Worm (Caenorhabditis elegans) whole organism, mixed stage, embryonic: ENCODE data around the gene pole-4.

Experiments
- elt-1 ChIP-seq: sonication (generic microtip); optimal IDR thresholded peaks from 2 replicates; lab custom pipeline; 2017; ENCODE audit warnings: missing genetic modification characterization, mild to moderate bottlenecking, missing compliant biosample characterization, antibody characterized with exemption, moderate library complexity, borderline replicate concordance; ENCODE audit not compliant: insufficient read depth
- elt-3 ChIP-seq: fragments of 150-350 bp; optimal IDR thresholded peaks from 2 replicates; lab custom pipeline; 2014; ENCODE audit warnings: missing biosample characterization, missing genetic modification characterization
- ham-2 ChIP-seq: fragments of 200-800 bp; sonication (Bioruptor generic); optimal IDR thresholded peaks from 2 replicates; lab custom pipeline; 2018; ENCODE audit warnings: mild to moderate bottlenecking, missing genetic modification characterization, missing compliant biosample characterization
- mab-5 ChIP-seq: fragments of 150-350 bp; optimal IDR thresholded peaks from 2 replicates; lab custom pipeline; 2014; ENCODE audit warnings: missing biosample characterization, missing genetic modification characterization
- mep-1 ChIP-seq: fragments of 150-350 bp; optimal IDR thresholded peaks from 2 replicates; lab custom pipeline; 2017; ENCODE audit warnings: missing biosample characterization, missing genetic modification reagents, missing genetic modification characterization, inconsistent platforms
- nhr-12 ChIP-seq: fragments of 150-350 bp; optimal IDR thresholded peaks from 2 replicates; lab custom pipeline; 2014; ENCODE audit warnings: missing biosample characterization, missing genetic modification characterization
- nhr-28 ChIP-seq: fragments of 150-350 bp; optimal IDR thresholded peaks from 2 replicates; lab custom pipeline; 2014; ENCODE audit warnings: missing biosample characterization, missing genetic modification characterization
- unc-39 ChIP-seq: fragments of 150-350 bp; optimal IDR thresholded peaks from 2 replicates; lab custom pipeline; 2014; ENCODE audit warnings: missing biosample characterization, missing genetic modification characterization
- zip-8 ChIP-seq: fragments of 150-350 bp; optimal IDR thresholded peaks from 2 replicates; lab custom pipeline; 2014; ENCODE audit warnings: missing biosample characterization, missing genetic modification characterization

DNA sequence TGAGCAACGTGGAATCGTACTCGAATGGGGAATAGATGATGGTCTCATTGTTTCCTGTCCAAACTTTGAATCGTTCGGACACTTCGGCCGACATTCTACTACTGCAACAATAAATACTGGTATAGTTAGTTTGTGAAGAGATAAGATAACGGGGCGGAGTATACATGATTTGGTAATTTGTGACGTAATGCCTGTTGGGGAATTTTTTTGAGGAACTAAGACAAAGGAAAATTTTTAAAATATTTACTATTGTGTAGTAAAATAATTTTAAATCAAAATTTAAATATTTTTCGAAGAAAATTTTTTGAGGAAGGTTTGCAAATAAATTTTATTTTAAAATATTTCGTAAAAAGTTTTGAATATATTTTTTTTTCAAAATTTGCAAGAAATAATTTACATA lies 5.1 kb downstream of the pole-4 start, which contains the start of gene elo-9:
- TF ChIP-seq nhr-12 (tag; lab: Kevin White, UChicago) (no peak), ham-2 (no peak), zip-8 (tag; lab: Kevin White, UChicago) (no peak), mab-5 (no peak), mep-1 (tag; lab: Kevin White, UChicago) (no peak), nhr-28 (tag; lab: Kevin White, UChicago) (no peak), unc-39 (tag; lab: Kevin White, UChicago) (no peak), elt-3 (tag; lab: Kevin White, UChicago) (no peak), elt-1 (no peak)
